Fruit fly (Drosophila melanogaster) whole organism, prepupa: Measurements from ENCODE around the gene et.

Source experiments
- CG6854 ChIP-seq: fragments of 200-800 bp; sonication (Bioruptor generic); optimal IDR thresholded peaks from 2 replicates; lab custom pipeline; 2017; ENCODE audit warnings: missing biosample characterization, mild to moderate bottlenecking, missing genetic modification characterization
- CG9139 ChIP-seq: fragments of 200-800 bp; sonication (Bioruptor generic); optimal IDR thresholded peaks from 3 replicates; lab custom pipeline; 2017; ENCODE audit warnings: missing biosample characterization, mild to moderate bottlenecking, missing genetic modification characterization
- lz ChIP-seq: fragments of 200-800 bp; sonication (Bioruptor generic); optimal IDR thresholded peaks from 3 replicates; lab custom pipeline; 2016; ENCODE audit warnings: missing biosample characterization, missing genetic modification characterization

DNA sequence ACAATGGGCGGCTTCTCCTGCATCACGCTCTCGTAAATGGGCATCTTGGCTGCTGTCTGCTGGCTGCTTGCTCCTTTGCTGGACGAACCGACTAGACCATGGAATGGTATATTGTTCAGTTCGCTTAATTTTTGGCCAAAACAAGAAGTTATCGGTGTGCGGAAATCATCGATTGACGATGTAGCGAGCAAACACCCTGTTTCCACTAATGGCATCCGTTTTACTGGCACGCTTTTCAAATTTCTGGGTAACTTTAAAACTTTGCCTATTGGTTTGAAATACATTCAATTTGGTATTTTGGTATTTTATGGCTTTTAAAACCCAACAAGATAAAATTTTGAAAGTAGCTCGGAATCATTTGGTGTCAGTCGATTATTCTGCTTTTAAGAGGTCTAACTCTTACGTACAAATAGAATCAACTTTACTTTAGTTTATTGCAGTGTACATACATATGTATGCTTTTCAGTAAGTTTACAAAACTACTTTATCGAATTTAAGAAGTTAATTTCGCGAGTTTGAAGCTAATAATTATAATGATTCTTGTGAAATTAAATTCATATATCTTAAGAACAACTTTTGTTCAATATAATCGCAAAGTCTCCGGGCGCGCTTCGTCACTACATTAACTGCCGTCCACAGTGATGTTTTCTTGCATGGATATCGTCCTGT is 29.7 kb downstream of the et start, which contains the start of gene Arp10:
- TF ChIP-seq CG9139 (GFP tag; lab: Kevin White, UChicago) (no peak), lz (GFP tag; lab: Kevin White, UChicago) (no peak), CG6854 (GFP tag; lab: Kevin White, UChicago) (no peak)
